Fruit fly (Drosophila melanogaster) Kc167 (cell line): Measurements from ENCODE around the gene Fbp2.

Experiments
- Myc ChIP-seq: fragments of >200 bp; optimal IDR thresholded peaks from 2 replicates; lab custom pipeline; 2017; ENCODE audit warnings: missing external identifiers
- Sin3A ChIP-seq: fragments of >200 bp; optimal IDR thresholded peaks from 2 replicates; lab custom pipeline; 2018; ENCODE audit warnings: missing external identifiers
- h ChIP-seq: fragments of >200 bp; optimal IDR thresholded peaks from 3 replicates; lab custom pipeline; 2018; ENCODE audit warnings: missing external identifiers
- insv ChIP-seq: fragments of >200 bp; optimal IDR thresholded peaks from 3 replicates; lab custom pipeline; 2018; ENCODE audit warnings: missing external identifiers
- psq ChIP-seq: fragments of >200 bp; optimal IDR thresholded peaks from 2 replicates; lab custom pipeline; 2017; ENCODE audit warnings: missing external identifiers

- TF ChIP-seq psq (lab: Kevin White, UChicago): no peak
- TF ChIP-seq Myc: no peak
- no peak for TF ChIP-seq insv (lab: Kevin White, UChicago)
- TF ChIP-seq Sin3A (lab: Kevin White, UChicago): no peak
- TF ChIP-seq h (lab: Kevin White, UChicago): no peak
Observed at dm6 chr2L:9436504-9436903, 9.9 kb downstream of the Fbp2 start, which contains the start of gene RpS28-like.
